Fruit fly (Drosophila melanogaster): ENCODE data around the gene jp.

jp gene

dm6 chr2L:9598390-9598789, 31.8 kb upstream of the jp start (continued):
- TF ChIP-seq Eip74EF (GFP tag; optimal IDR thresholded peaks at IDR 0.05), result peak in 1 of 2 experiments; percentile 5
- TF ChIP-seq PHDP (tag; optimal IDR thresholded peaks at IDR 0.05), result no peak
- TF ChIP-seq Chrac-16 (GFP tag; optimal IDR thresholded peaks at IDR 0.05), result peak; percentile 61
- TF ChIP-seq chif (GFP tag; optimal IDR thresholded peaks at IDR 0.05), result peak in 1 of 2 experiments; percentile 49
- TF ChIP-seq CG31224 (GFP tag; IDR thresholded peaks at IDR 0.05), result peak; percentile 59
- TF ChIP-seq tgo (GFP tag; IDR thresholded peaks at IDR 0.05), result peak; percentile 74
- no peak for TF ChIP-seq Taf1 (GFP tag; IDR thresholded peaks at IDR 0.05)
- TF ChIP-seq caup (GFP tag; optimal IDR thresholded peaks at IDR 0.05; ENCODE audit: severe bottlenecking), result no peak
- TF ChIP-seq H2.0 (GFP tag; IDR thresholded peaks at IDR 0.05), result peak; percentile 75
- TF ChIP-seq CG6175 (GFP tag; IDR thresholded peaks at IDR 0.05), result 0 out of 3 replicates have a peak, but pooled peaks have one; percentile 39
- TF ChIP-seq bcd (GFP tag; optimal IDR thresholded peaks at IDR 0.05), result peak; percentile 53
- TF ChIP-seq zf30C (GFP tag; optimal IDR thresholded peaks at IDR 0.05), result peak; percentile 66
- peak; percentile 43; the same call in 1 of the 2 replicates for TF ChIP-seq crol (GFP tag; IDR thresholded peaks at IDR 0.05)
- TF ChIP-seq Sox100B (GFP tag; optimal IDR thresholded peaks at IDR 0.05), result peak; percentile 49
- TF ChIP-seq Vsx1 (GFP tag; optimal IDR thresholded peaks at IDR 0.05), result peak; percentile 29
- no peak for TF ChIP-seq yki (optimal IDR thresholded peaks at IDR 0.05)
- TF ChIP-seq CG32532 (GFP tag; IDR thresholded peaks at IDR 0.05), result peak; percentile 47; the same call in 1 of the 2 replicates
- TF ChIP-seq Sox102F (GFP tag; optimal IDR thresholded peaks at IDR 0.05), result peak; percentile 65
- TF ChIP-seq Blimp-1 (GFP tag; optimal IDR thresholded peaks at IDR 0.05), result peak; percentile 67
- TF ChIP-seq sisA (GFP tag; IDR thresholded peaks at IDR 0.05), result peak; percentile 80
- no peak for TF ChIP-seq Dad (GFP tag; optimal IDR thresholded peaks at IDR 0.05)
- TF ChIP-seq repo (GFP tag; optimal IDR thresholded peaks at IDR 0.05), result no peak
- TF ChIP-seq CG5953 (GFP tag; IDR thresholded peaks at IDR 0.05), result peak; percentile 65
- no peak for TF ChIP-seq cg (GFP tag; optimal IDR thresholded peaks at IDR 0.05)
- TF ChIP-seq CG6272 (GFP tag; IDR thresholded peaks at IDR 0.05), result peak; percentile 52; the same call in 1 of the 2 replicates
- TF ChIP-seq jigr1 (GFP tag; IDR thresholded peaks at IDR 0.05), result peak; percentile 40; the same call in 1 of the 3 replicates
- TF ChIP-seq CG8478 (optimal IDR thresholded peaks at IDR 0.05), result no peak
- TF ChIP-seq Xbp1 (GFP tag; optimal IDR thresholded peaks at IDR 0.05), result peak; percentile 54
- TF ChIP-seq Side (GFP tag; optimal IDR thresholded peaks at IDR 0.05), result no peak
- peak; percentile 76 for TF ChIP-seq grau (tag; optimal IDR thresholded peaks at IDR 0.05)
- peak; percentile 45; the same call in 1 of the 2 replicates for TF ChIP-seq seq (GFP tag; IDR thresholded peaks at IDR 0.05)
- TF ChIP-seq Gsc (GFP tag; IDR thresholded peaks at IDR 0.05), result peak; percentile 56
- peak; percentile 61 for TF ChIP-seq CG13424 (tag; optimal IDR thresholded peaks at IDR 0.05)
- peak; percentile 78 for TF ChIP-seq CG1603 (tag; optimal IDR thresholded peaks at IDR 0.05)
- no peak for TF ChIP-seq Dp (GFP tag; optimal IDR thresholded peaks at IDR 0.05)
- no peak for TF ChIP-seq lbe (GFP tag; optimal IDR thresholded peaks at IDR 0.05)
- peak; percentile 49 for TF ChIP-seq Hsf (GFP tag; optimal IDR thresholded peaks at IDR 0.05)
- 0 out of 3 replicates have a peak, but pooled peaks have one; percentile 57 for TF ChIP-seq CG3726 (GFP tag; IDR thresholded peaks at IDR 0.05)
- TF ChIP-seq esg (GFP tag; conservative IDR thresholded peaks at IDR 0.05), result peak; percentile 61; the same call in 1 of the 2 replicates
- peak; percentile 56 for TF ChIP-seq CG3847 (GFP tag; IDR thresholded peaks at IDR 0.05)
- TF ChIP-seq sob (GFP tag; IDR thresholded peaks at IDR 0.05), result peak; percentile 73; the same call in 1 of the 2 replicates
- no peak for TF ChIP-seq p53 (GFP tag; optimal IDR thresholded peaks at IDR 0.05)
- peak; percentile 39 for TF ChIP-seq Six4 (GFP tag; optimal IDR thresholded peaks at IDR 0.05)
- TF ChIP-seq nmo (GFP tag; optimal IDR thresholded peaks at IDR 0.05), result peak; percentile 76
- TF ChIP-seq CG7271 (tag; optimal IDR thresholded peaks at IDR 0.05), result peak; percentile 5
- TF ChIP-seq CG4617 (GFP tag; optimal IDR thresholded peaks at IDR 0.05; ENCODE audit: borderline replicate concordance), result peak; percentile 16
- peak; percentile 53; the same call in 1 of the 2 replicates for TF ChIP-seq CG14441 (GFP tag; IDR thresholded peaks at IDR 0.05)
- peak; percentile 44; the same call in 1 of the 2 replicates for TF ChIP-seq dimm (GFP tag; IDR thresholded peaks at IDR 0.05)
- peak; percentile 2 for TF ChIP-seq kah (GFP tag; optimal IDR thresholded peaks at IDR 0.05)
- no peak for TF ChIP-seq luna (GFP tag; optimal IDR thresholded peaks at IDR 0.05)
- TF ChIP-seq CG34422 (GFP tag; IDR thresholded peaks at IDR 0.05), result peak; percentile 75; the same call in 2 of the 3 replicates

Data from whole organism, embryonic.